Fruit fly (Drosophila melanogaster) whole organism, embryonic: ENCODE measurements around the gene CG6481.

Source experiments
- CG10431 ChIP-seq: fragments of 200-800 bp; sonication (Bioruptor generic); optimal IDR thresholded peaks from 3 replicates; lab custom pipeline; 2018; ENCODE audit warnings: missing biosample characterization, mild to moderate bottlenecking, missing genetic modification characterization
- CG10654 ChIP-seq: fragments of 200-800 bp; sonication (Bioruptor generic); optimal IDR thresholded peaks from 2 replicates; lab custom pipeline; 2016; ENCODE audit warnings: missing biosample characterization, missing genetic modification characterization
- CG12299 ChIP-seq: fragments of 200-800 bp; sonication (Bioruptor generic); optimal IDR thresholded peaks from 2 replicates; lab custom pipeline; 2018; ENCODE audit warnings: missing biosample characterization, mild to moderate bottlenecking, missing genetic modification characterization
- CG12659 ChIP-seq: fragments of 200-800 bp; sonication (Bioruptor generic); optimal IDR thresholded peaks from 3 replicates; lab custom pipeline; 2017; ENCODE audit warnings: mild to moderate bottlenecking, missing biosample characterization, missing genetic modification reagents, missing genetic modification characterization
- CG13894 ChIP-seq: fragments of 200-800 bp; sonication (Bioruptor generic); optimal IDR thresholded peaks from 3 replicates; lab custom pipeline; 2018; ENCODE audit warnings: missing biosample characterization, mild to moderate bottlenecking, missing genetic modification characterization, moderate library complexity
- CG15011 ChIP-seq: fragments of 200-800 bp; sonication (Bioruptor generic); optimal IDR thresholded peaks from 3 replicates; lab custom pipeline; 2018; ENCODE audit warnings: missing biosample characterization, mild to moderate bottlenecking, missing genetic modification characterization
- CG16815 ChIP-seq: fragments of 200-800 bp; sonication (Bioruptor generic); optimal IDR thresholded peaks from 3 replicates; lab custom pipeline; 2017; ENCODE audit warnings: missing biosample characterization, mild to moderate bottlenecking, missing genetic modification characterization
- CG17328 ChIP-seq: fragments of 200-800 bp; sonication (Bioruptor generic); IDR thresholded peaks from 2 replicates; pipeline ENCODE4 v1.3.6; 2022; ENCODE audit warnings: missing biosample characterization, missing genetic modification characterization
- CG2129 ChIP-seq: fragments of 200-800 bp; sonication (Bioruptor generic); IDR thresholded peaks from 2 replicates; pipeline ENCODE4 v1.3.6; 2022; ENCODE audit warnings: missing biosample characterization, missing genetic modification characterization; ENCODE audit not compliant: partially characterized antibody
- CG2678 ChIP-seq: fragments of 200-800 bp; sonication (Bioruptor generic); optimal IDR thresholded peaks from 3 replicates; lab custom pipeline; 2019; ENCODE audit warnings: missing biosample characterization, mild to moderate bottlenecking, missing genetic modification characterization, moderate library complexity
- CG2875 ChIP-seq: fragments of 200-800 bp; sonication (Bioruptor generic); optimal IDR thresholded peaks from 2 replicates; lab custom pipeline; 2017; ENCODE audit warnings: missing biosample characterization, mild to moderate bottlenecking, missing genetic modification characterization, missing genetic modification reagents
- CG30403 ChIP-seq: fragments of 200-800 bp; sonication (Bioruptor generic); optimal IDR thresholded peaks from 3 replicates; lab custom pipeline; 2016; ENCODE audit warnings: missing biosample characterization, missing genetic modification characterization
- CG31365 ChIP-seq: fragments of 200-800 bp; sonication (Bioruptor generic); optimal IDR thresholded peaks from 2 replicates; lab custom pipeline; 2018; ENCODE audit warnings: missing biosample characterization, mild to moderate bottlenecking, missing genetic modification characterization
- CG33213 ChIP-seq: fragments of 200-800 bp; sonication (Bioruptor generic); optimal IDR thresholded peaks from 3 replicates; lab custom pipeline; 2016; ENCODE audit warnings: missing biosample characterization, missing genetic modification characterization
- CG4360 ChIP-seq: fragments of 200-800 bp; sonication (Bioruptor generic); IDR thresholded peaks from 2 replicates; pipeline ENCODE4 v1.3.6; 2022; ENCODE audit warnings: missing biosample characterization, missing genetic modification characterization
- CG43689 ChIP-seq: fragments of 200-800 bp; sonication (Bioruptor generic); IDR thresholded peaks from 2 replicates; pipeline ENCODE4 v1.3.6; 2022; ENCODE audit warnings: missing biosample characterization, missing genetic modification characterization
- CG8924 ChIP-seq: fragments of 200-800 bp; optimal IDR thresholded peaks from 3 replicates; lab custom pipeline; 2019; ENCODE audit warnings: missing biosample characterization, mild to moderate bottlenecking, missing genetic modification characterization, moderate library complexity
- Deaf1 ChIP-seq: fragments of 200-800 bp; optimal IDR thresholded peaks from 3 replicates; lab custom pipeline; 2019; ENCODE audit warnings: missing biosample characterization, mild to moderate bottlenecking, missing genetic modification characterization, moderate library complexity
- Dip2 ChIP-seq: fragments of 200-800 bp; sonication (Bioruptor generic); IDR thresholded peaks from 2 replicates; pipeline ENCODE4 v1.3.6; 2022; ENCODE audit warnings: missing biosample characterization, missing genetic modification characterization
- Drgx ChIP-seq: fragments of 200-800 bp; sonication (Bioruptor generic); IDR thresholded peaks from 2 replicates; pipeline ENCODE4 v1.3.6; 2022; ENCODE audit warnings: missing biosample characterization, missing genetic modification characterization
- HLH3B ChIP-seq: fragments of 200-800 bp; sonication (Bioruptor generic); IDR thresholded peaks from 2 replicates; pipeline ENCODE4 v1.3.6; 2022; ENCODE audit warnings: missing biosample characterization, missing genetic modification characterization
- HLH4C ChIP-seq: fragments of 200-800 bp; sonication (Bioruptor generic); IDR thresholded peaks from 3 replicates; pipeline ENCODE4 v1.3.6; 2022; ENCODE audit warnings: missing biosample characterization, missing genetic modification characterization; ENCODE audit not compliant: partially characterized antibody
- HLHmδ ChIP-seq: fragments of 200-800 bp; sonication (Bioruptor generic); optimal IDR thresholded peaks from 2 replicates; lab custom pipeline; 2018; ENCODE audit warnings: missing biosample characterization, mild to moderate bottlenecking, missing genetic modification characterization, moderate library complexity
- HmgD ChIP-seq: fragments of 200-800 bp; sonication (Bioruptor generic); optimal IDR thresholded peaks from 3 replicates; lab custom pipeline; 2016; ENCODE audit warnings: missing biosample characterization, missing genetic modification characterization
- Hmx ChIP-seq: fragments of 200-800 bp; sonication (Bioruptor generic); optimal IDR thresholded peaks from 2 replicates; lab custom pipeline; 2016; ENCODE audit warnings: missing biosample characterization, missing genetic modification characterization
- Hsf ChIP-seq: fragments of 200-800 bp; sonication (Bioruptor generic); optimal IDR thresholded peaks from 3 replicates; lab custom pipeline; 2016; ENCODE audit warnings: missing biosample characterization, missing genetic modification characterization
- MTF-1 ChIP-seq: fragments of 200-800 bp; sonication (Bioruptor generic); optimal IDR thresholded peaks from 2 replicates; lab custom pipeline; 2018; ENCODE audit warnings: missing biosample characterization, mild to moderate bottlenecking, missing genetic modification characterization, borderline replicate concordance
- Mad ChIP-seq: fragments of 200-800 bp; sonication (Bioruptor generic); optimal IDR thresholded peaks from 2 replicates; lab custom pipeline; 2016; ENCODE audit warnings: missing biosample characterization, missing genetic modification characterization
- PHDP ChIP-seq: fragments of 200-800 bp; sonication (Bioruptor generic); optimal IDR thresholded peaks from 3 replicates; lab custom pipeline; 2018; ENCODE audit warnings: missing biosample characterization, mild to moderate bottlenecking, missing genetic modification characterization, moderate library complexity
- Ssrp ChIP-seq: fragments of 200-800 bp; sonication (Bioruptor generic); optimal IDR thresholded peaks from 2 replicates; lab custom pipeline; 2018; ENCODE audit warnings: missing biosample characterization, mild to moderate bottlenecking, missing genetic modification characterization, moderate library complexity
- ab ChIP-seq: fragments of 200-800 bp; sonication (Bioruptor generic); optimal IDR thresholded peaks from 2 replicates; lab custom pipeline; 2016; ENCODE audit warnings: missing biosample characterization, missing genetic modification characterization
- amos ChIP-seq: fragments of 200-800 bp; sonication (Bioruptor generic); IDR thresholded peaks from 2 replicates; pipeline ENCODE4 v1.3.6; 2022; ENCODE audit warnings: missing biosample characterization, missing genetic modification characterization; ENCODE audit not compliant: partially characterized antibody
- chif ChIP-seq, 2 experiments: fragments of 200-800 bp; sonication (Bioruptor generic); optimal IDR thresholded peaks; 3 replicates each; lab custom pipeline; 2016; ENCODE audit warnings: missing biosample characterization in 2 of 2, missing genetic modification characterization in 2 of 2
- dmrt11E ChIP-seq: fragments of 200-800 bp; sonication (Bioruptor generic); optimal IDR thresholded peaks from 3 replicates; lab custom pipeline; 2018; ENCODE audit warnings: missing biosample characterization, mild to moderate bottlenecking, missing genetic modification characterization, moderate library complexity
- eve ChIP-seq, 2 experiments: fragments of >200 bp; optimal IDR thresholded peaks; 2 replicates each; lab custom pipeline; 2017; ENCODE audit warnings: missing biosample characterization in 2 of 2, missing genetic modification characterization in 2 of 2
- ftz-f1 ChIP-seq: fragments of 200-800 bp; sonication (Bioruptor generic); optimal IDR thresholded peaks from 2 replicates; lab custom pipeline; 2016; ENCODE audit warnings: missing biosample characterization, missing genetic modification characterization
- grau ChIP-seq: fragments of 200-800 bp; optimal IDR thresholded peaks from 3 replicates; lab custom pipeline; 2019; ENCODE audit warnings: missing biosample characterization, mild to moderate bottlenecking, missing genetic modification characterization, moderate library complexity
- hbn ChIP-seq: fragments of 200-800 bp; sonication (Bioruptor generic); IDR thresholded peaks from 2 replicates; pipeline ENCODE4 v1.3.6; 2022; ENCODE audit warnings: missing biosample characterization, missing genetic modification characterization; ENCODE audit not compliant: partially characterized antibody
- inv ChIP-seq: fragments of 200-800 bp; sonication (Bioruptor generic); IDR thresholded peaks from 2 replicates; pipeline ENCODE4 v1.3.6; 2022; ENCODE audit warnings: missing biosample characterization, missing genetic modification characterization; ENCODE audit not compliant: partially characterized antibody
- jigr1 ChIP-seq: fragments of 200-800 bp; sonication (Bioruptor generic); IDR thresholded peaks from 3 replicates; pipeline ENCODE4 v1.3.6; 2022; ENCODE audit warnings: missing biosample characterization, missing genetic modification characterization
- mirr ChIP-seq: fragments of 200-800 bp; sonication (Bioruptor generic); optimal IDR thresholded peaks from 3 replicates; lab custom pipeline; 2018; ENCODE audit warnings: missing biosample characterization, mild to moderate bottlenecking, missing genetic modification characterization
- nmo ChIP-seq: fragments of 200-800 bp; sonication (Bioruptor generic); optimal IDR thresholded peaks from 2 replicates; lab custom pipeline; 2018; ENCODE audit warnings: missing biosample characterization, mild to moderate bottlenecking, missing genetic modification characterization, moderate library complexity
- p53 ChIP-seq: fragments of 200-800 bp; sonication (Bioruptor generic); optimal IDR thresholded peaks from 2 replicates; lab custom pipeline; 2016; ENCODE audit warnings: missing biosample characterization, missing genetic modification characterization
- pita ChIP-seq: fragments of 200-800 bp; sonication (Bioruptor generic); optimal IDR thresholded peaks from 2 replicates; lab custom pipeline; 2017; ENCODE audit warnings: missing biosample characterization, mild to moderate bottlenecking, missing genetic modification characterization
- pros ChIP-seq: fragments of 200-800 bp; sonication (Bioruptor generic); optimal IDR thresholded peaks from 3 replicates; lab custom pipeline; 2019; ENCODE audit warnings: missing biosample characterization, mild to moderate bottlenecking, missing genetic modification characterization, moderate library complexity
- sd ChIP-seq: fragments of 200-800 bp; sonication (Bioruptor generic); optimal IDR thresholded peaks from 3 replicates; lab custom pipeline; 2018; ENCODE audit warnings: missing biosample characterization, mild to moderate bottlenecking, missing genetic modification characterization, moderate library complexity
- slp2 ChIP-seq: fragments of 200-800 bp; sonication (Bioruptor generic); optimal IDR thresholded peaks from 2 replicates; lab custom pipeline; 2016; ENCODE audit warnings: missing biosample characterization, missing genetic modification characterization
- so ChIP-seq: fragments of 200-800 bp; sonication (Bioruptor generic); IDR thresholded peaks from 3 replicates; pipeline ENCODE4 v1.3.6; 2022; ENCODE audit warnings: missing biosample characterization, missing genetic modification characterization
- tap ChIP-seq: fragments of 200-800 bp; optimal IDR thresholded peaks from 3 replicates; lab custom pipeline; 2019; ENCODE audit warnings: missing biosample characterization, mild to moderate bottlenecking, missing genetic modification characterization, moderate library complexity
- tgo ChIP-seq: fragments of 200-800 bp; sonication (Bioruptor generic); IDR thresholded peaks from 3 replicates; pipeline ENCODE4 v1.3.6; 2022; ENCODE audit warnings: missing biosample characterization, missing genetic modification characterization
- wor ChIP-seq: fragments of 200-800 bp; sonication (Bioruptor generic); IDR thresholded peaks from 2 replicates; pipeline ENCODE4 v1.3.6; 2022; ENCODE audit warnings: missing biosample characterization, missing genetic modification characterization

CG6481 gene

DNA sequence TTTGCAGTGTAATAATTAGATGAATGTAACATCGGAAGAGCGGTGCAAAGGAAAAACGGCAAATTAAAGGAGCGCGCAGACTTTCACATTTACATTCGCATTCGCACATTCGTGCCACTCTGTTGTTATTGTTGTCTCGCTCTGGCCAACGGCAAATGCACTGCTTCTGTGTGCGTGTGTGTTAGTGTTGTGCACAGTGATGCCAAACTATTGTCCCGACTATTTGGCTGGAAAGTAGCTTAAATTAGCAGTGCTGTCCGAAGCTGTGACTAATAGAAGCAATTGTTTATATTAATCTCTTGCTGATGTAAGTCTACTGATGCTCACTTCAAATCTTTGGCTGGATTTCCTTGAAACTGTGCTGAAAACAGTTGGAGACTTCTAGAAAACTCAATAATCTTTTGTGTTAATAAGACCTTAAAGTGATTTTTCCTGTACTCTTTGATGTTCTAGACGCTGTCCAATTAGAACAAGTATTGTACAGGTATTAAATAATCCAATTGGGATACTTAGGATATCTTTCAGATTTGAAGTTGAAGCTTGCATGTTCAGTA, 6.2 kb downstream of the CG6481 start (continued):
- TF ChIP-seq CG16815 (GFP tag; lab: Kevin White, UChicago) (no peak), so (GFP tag; lab: Robert Waterston, UW) (no peak), CG13894 (tag; lab: Kevin White, UChicago) (no peak), CG2678 (tag; lab: Kevin White, UChicago) (peak; percentile 33), CG17328 (GFP tag; lab: Robert Waterston, UW) (no peak), pita (GFP tag; lab: Kevin White, UChicago) (no peak), HmgD (GFP tag; lab: Kevin White, UChicago) (no peak), jigr1 (GFP tag; lab: Robert Waterston, UW) (no peak), Drgx (no peak), slp2 (no peak), HLH3B (no peak), MTF-1 (GFP tag; lab: Kevin White, UChicago) (no peak), mirr (GFP tag; lab: Kevin White, UChicago) (no peak), CG12299 (tag; lab: Kevin White, UChicago) (no peak), tgo (GFP tag; lab: Robert Waterston, UW) (no peak), amos (GFP tag; lab: Robert Waterston, UW) (peak; percentile 13; the same call in 1 of the 2 replicates), tap (tag; lab: Kevin White, UChicago) (no peak), CG2875 (GFP tag; lab: Kevin White, UChicago) (no peak), Mad (no peak), hbn (no peak), grau (tag; lab: Kevin White, UChicago) (peak; percentile 35), dmrt11E (tag; lab: Kevin White, UChicago) (no peak), CG10654 (GFP tag; lab: Kevin White, UChicago) (no peak), pros (GFP tag; lab: Kevin White, UChicago) (no peak), CG12659 (GFP tag; lab: Kevin White, UChicago) (peak; percentile 7), ab (GFP tag; lab: Kevin White, UChicago) (no peak), HLHmδ (GFP tag; lab: Kevin White, UChicago) (no peak), CG43689 (GFP tag; lab: Robert Waterston, UW) (no peak), CG2129 (GFP tag; lab: Robert Waterston, UW) (no peak), nmo (peak; percentile 6), sd (tag; lab: Kevin White, UChicago) (peak; percentile 28), wor (no peak), CG30403 (GFP tag; lab: Kevin White, UChicago) (peak; percentile 37), p53 (GFP tag; lab: Kevin White, UChicago) (no peak), eve (GFP tag; optimal IDR thresholded peaks at IDR 0.05; lab: Kevin White, UChicago) (no peak), CG10431 (no peak), Hmx (GFP tag; lab: Kevin White, UChicago) (no peak), inv (GFP tag; lab: Robert Waterston, UW) (no peak), Deaf1 (tag; lab: Kevin White, UChicago) (peak; percentile 22), ftz-f1 (GFP tag; lab: Kevin White, UChicago) (no peak), CG4360 (GFP tag; lab: Robert Waterston, UW) (no peak), CG15011 (GFP tag; lab: Kevin White, UChicago) (no peak), CG31365 (tag; lab: Kevin White, UChicago) (no peak), Dip2 (GFP tag; lab: Robert Waterston, UW) (no peak), CG33213 (GFP tag; lab: Kevin White, UChicago) (no peak), Ssrp (tag; lab: Kevin White, UChicago) (no peak), Hsf (GFP tag; lab: Kevin White, UChicago) (no peak), HLH4C (no peak), PHDP (tag; lab: Kevin White, UChicago) (no peak), chif (GFP tag; optimal IDR thresholded peaks at IDR 0.05; lab: Kevin White, UChicago) (peak in 1 of 2 experiments; percentile 13), CG8924 (tag; lab: Kevin White, UChicago) (peak; percentile 25)
